Fruit fly (Drosophila melanogaster) whole organism, embryonic: ENCODE data around the gene CG33489.

Source experiments
- Abd-B ChIP-seq: fragments of 200-800 bp; sonication (Bioruptor generic); optimal IDR thresholded peaks from 2 replicates; lab custom pipeline; 2018; ENCODE audit warnings: missing biosample characterization, mild to moderate bottlenecking, missing genetic modification characterization, moderate library complexity
- Atf6 ChIP-seq: fragments of 200-800 bp; sonication (Bioruptor generic); IDR thresholded peaks from 2 replicates; pipeline ENCODE4 v1.3.6; 2022; ENCODE audit warnings: missing biosample characterization, missing genetic modification characterization
- Bdp1 ChIP-seq: fragments of 200-800 bp; sonication (Bioruptor generic); optimal IDR thresholded peaks from 3 replicates; lab custom pipeline; 2016; ENCODE audit warnings: missing biosample characterization, missing genetic modification characterization
- CG1024 ChIP-seq: fragments of 200-800 bp; sonication (Bioruptor generic); IDR thresholded peaks from 2 replicates; pipeline ENCODE4 v1.3.6; 2022; ENCODE audit warnings: missing biosample characterization, missing genetic modification characterization
- CG10274 ChIP-seq: fragments of 200-800 bp; sonication (Bioruptor generic); optimal IDR thresholded peaks from 3 replicates; lab custom pipeline; 2017; ENCODE audit warnings: missing biosample characterization, mild to moderate bottlenecking, missing genetic modification characterization
- CG13123 ChIP-seq: fragments of 200-800 bp; sonication (Bioruptor generic); optimal IDR thresholded peaks from 2 replicates; lab custom pipeline; 2016; ENCODE audit warnings: missing biosample characterization, missing genetic modification characterization
- CG13424 ChIP-seq: fragments of 200-800 bp; sonication (Bioruptor generic); optimal IDR thresholded peaks from 2 replicates; lab custom pipeline; 2019; ENCODE audit warnings: missing biosample characterization, mild to moderate bottlenecking, missing genetic modification characterization, moderate library complexity
- CG13894 ChIP-seq: fragments of 200-800 bp; sonication (Bioruptor generic); optimal IDR thresholded peaks from 3 replicates; lab custom pipeline; 2018; ENCODE audit warnings: missing biosample characterization, mild to moderate bottlenecking, missing genetic modification characterization, moderate library complexity
- CG15601 ChIP-seq: fragments of 200-800 bp; sonication (Bioruptor generic); optimal IDR thresholded peaks from 3 replicates; lab custom pipeline; 2019; ENCODE audit warnings: missing biosample characterization, mild to moderate bottlenecking, missing genetic modification characterization, moderate library complexity
- CG16863 ChIP-seq: fragments of 200-800 bp; sonication (Bioruptor generic); optimal IDR thresholded peaks from 3 replicates; lab custom pipeline; 2016; ENCODE audit warnings: missing biosample characterization, missing genetic modification characterization
- CG17359 ChIP-seq: fragments of 200-800 bp; sonication (Bioruptor generic); optimal IDR thresholded peaks from 3 replicates; lab custom pipeline; 2018; ENCODE audit warnings: missing biosample characterization, mild to moderate bottlenecking, missing genetic modification characterization, moderate library complexity
- CG17385 ChIP-seq: fragments of 200-800 bp; sonication (Bioruptor generic); optimal IDR thresholded peaks from 3 replicates; lab custom pipeline; 2018; ENCODE audit warnings: missing biosample characterization, mild to moderate bottlenecking, missing genetic modification characterization
- CG2202 ChIP-seq: fragments of 200-800 bp; sonication (Bioruptor generic); optimal IDR thresholded peaks from 2 replicates; lab custom pipeline; 2018; ENCODE audit warnings: missing biosample characterization, mild to moderate bottlenecking, missing genetic modification characterization
- CG31388 ChIP-seq: fragments of 200-800 bp; sonication (Bioruptor generic); optimal IDR thresholded peaks from 2 replicates; lab custom pipeline; 2016; ENCODE audit warnings: missing biosample characterization, missing genetic modification characterization
- CG3726 ChIP-seq: fragments of 200-800 bp; sonication (Bioruptor generic); IDR thresholded peaks from 3 replicates; pipeline ENCODE4, ENCODE4 v1.3.6; 2022; ENCODE audit warnings: missing biosample characterization, missing genetic modification characterization
- CG5180 ChIP-seq: fragments of 200-800 bp; sonication (Bioruptor generic); optimal IDR thresholded peaks from 3 replicates; lab custom pipeline; 2017; ENCODE audit warnings: missing biosample characterization, missing genetic modification characterization, mild to moderate bottlenecking, moderate library complexity, missing genetic modification reagents
- CG7357 ChIP-seq: fragments of 200-800 bp; sonication (Bioruptor generic); IDR thresholded peaks from 3 replicates; pipeline ENCODE4 v1.3.6; 2022; ENCODE audit warnings: missing biosample characterization, missing genetic modification characterization
- CG7745 ChIP-seq: fragments of 200-800 bp; sonication (Bioruptor generic); optimal IDR thresholded peaks from 2 replicates; lab custom pipeline; 2018; ENCODE audit warnings: missing biosample characterization, mild to moderate bottlenecking, missing genetic modification characterization, moderate library complexity
- CG7786 ChIP-seq: fragments of 200-800 bp; sonication (Bioruptor generic); optimal IDR thresholded peaks from 2 replicates; lab custom pipeline; 2016; ENCODE audit warnings: missing biosample characterization, missing genetic modification characterization
- Doc2 ChIP-seq: fragments of 200-800 bp; sonication (Bioruptor generic); IDR thresholded peaks from 2 replicates; pipeline ENCODE4 v1.3.6; 2022; ENCODE audit warnings: missing biosample characterization, missing genetic modification characterization
- Elba2 ChIP-seq: fragments of 200-800 bp; sonication (Bioruptor generic); optimal IDR thresholded peaks from 3 replicates; lab custom pipeline; 2016; ENCODE audit warnings: missing biosample characterization, missing genetic modification characterization
- H2.0 ChIP-seq: fragments of 200-800 bp; sonication (Bioruptor generic); IDR thresholded peaks from 2 replicates; pipeline ENCODE4 v1.3.6; 2022; ENCODE audit warnings: missing biosample characterization, missing genetic modification characterization
- HLH4C ChIP-seq: fragments of 200-800 bp; sonication (Bioruptor generic); IDR thresholded peaks from 3 replicates; pipeline ENCODE4 v1.3.6; 2022; ENCODE audit warnings: missing biosample characterization, missing genetic modification characterization; ENCODE audit not compliant: partially characterized antibody
- Hmx ChIP-seq: fragments of 200-800 bp; sonication (Bioruptor generic); optimal IDR thresholded peaks from 2 replicates; lab custom pipeline; 2016; ENCODE audit warnings: missing biosample characterization, missing genetic modification characterization
- Jarid2 ChIP-seq: fragments of 200-800 bp; sonication (Bioruptor generic); optimal IDR thresholded peaks from 3 replicates; lab custom pipeline; 2017; ENCODE audit warnings: mild to moderate bottlenecking, missing biosample characterization, missing genetic modification reagents, missing genetic modification characterization
- Poxn ChIP-seq: fragments of 200-800 bp; sonication (Bioruptor generic); IDR thresholded peaks from 2 replicates; pipeline ENCODE4 v1.3.6; 2022; ENCODE audit warnings: missing biosample characterization, missing genetic modification characterization
- Rfx ChIP-seq: fragments of 200-800 bp; sonication (Bioruptor generic); IDR thresholded peaks from 2 replicates; pipeline ENCODE4 v1.3.6; 2022; ENCODE audit warnings: missing biosample characterization, missing genetic modification characterization
- Stat92E ChIP-seq, 3 experiments: fragments of >200 bp in 2 of 3; fragments of 200-800 bp in 1 of 3; sonication (Bioruptor generic) in 1 of 3; optimal IDR thresholded peaks; 2 replicates each; lab custom pipeline; 2017 to 2019; ENCODE audit warnings: missing biosample characterization in 3 of 3, missing genetic modification characterization in 3 of 3, mild to moderate bottlenecking in 1 of 3, moderate library complexity in 1 of 3
- Usf ChIP-seq: fragments of 200-800 bp; sonication (Bioruptor generic); optimal IDR thresholded peaks from 2 replicates; lab custom pipeline; 2017; ENCODE audit warnings: missing genotype, missing biosample characterization, missing genetic modification characterization
- YL-1 ChIP-seq: fragments of 200-800 bp; sonication (Bioruptor generic); optimal IDR thresholded peaks from 3 replicates; lab custom pipeline; 2017; ENCODE audit warnings: missing biosample characterization, mild to moderate bottlenecking, missing genetic modification characterization
- ash1 ChIP-seq: fragments of 200-800 bp; sonication (Bioruptor generic); optimal IDR thresholded peaks from 2 replicates; lab custom pipeline; 2018; ENCODE audit warnings: missing biosample characterization, mild to moderate bottlenecking, missing genetic modification characterization
- bbx ChIP-seq: fragments of 200-800 bp; sonication (Bioruptor generic); IDR thresholded peaks from 2 replicates; pipeline ENCODE4 v1.3.6; 2022; ENCODE audit warnings: missing biosample characterization, missing genetic modification characterization; ENCODE audit not compliant: partially characterized antibody
- bigmax ChIP-seq: fragments of 200-800 bp; sonication (Bioruptor generic); optimal IDR thresholded peaks from 2 replicates; lab custom pipeline; 2018; ENCODE audit warnings: missing biosample characterization, mild to moderate bottlenecking, missing genetic modification characterization
- chinmo ChIP-seq: fragments of 200-800 bp; sonication (Bioruptor generic); IDR thresholded peaks from 4 replicates; pipeline ENCODE4 v1.3.6; 2022; ENCODE audit warnings: missing biosample characterization, missing genetic modification characterization; ENCODE audit not compliant: partially characterized antibody
- crc ChIP-seq: fragments of 200-800 bp; sonication (Bioruptor generic); optimal IDR thresholded peaks from 2 replicates; lab custom pipeline; 2016; ENCODE audit warnings: missing biosample characterization, missing genetic modification characterization
- cwo ChIP-seq: fragments of 200-800 bp; sonication (Bioruptor generic); optimal IDR thresholded peaks from 3 replicates; lab custom pipeline; 2017; ENCODE audit warnings: missing biosample characterization, missing genetic modification characterization, mild to moderate bottlenecking, moderate library complexity, missing genetic modification reagents
- dmrt99B ChIP-seq: fragments of 200-800 bp; sonication (Bioruptor generic); optimal IDR thresholded peaks from 2 replicates; lab custom pipeline; 2018; ENCODE audit warnings: missing biosample characterization, mild to moderate bottlenecking, missing genetic modification characterization, moderate library complexity
- emc ChIP-seq: fragments of 200-800 bp; sonication (Bioruptor generic); optimal IDR thresholded peaks from 2 replicates; lab custom pipeline; 2016; ENCODE audit warnings: missing biosample characterization, missing genetic modification characterization
- fd64A ChIP-seq: fragments of 200-800 bp; sonication (Bioruptor generic); optimal IDR thresholded peaks from 3 replicates; lab custom pipeline; 2018; ENCODE audit warnings: missing biosample characterization, mild to moderate bottlenecking, missing genetic modification characterization
- gcm2 ChIP-seq: fragments of 200-800 bp; sonication (Bioruptor generic); optimal IDR thresholded peaks from 2 replicates; lab custom pipeline; 2016; ENCODE audit warnings: missing biosample characterization, missing genetic modification characterization
- ham ChIP-seq: fragments of 200-800 bp; sonication (Bioruptor generic); IDR thresholded peaks from 2 replicates; pipeline ENCODE4 v1.3.6; 2022; ENCODE audit warnings: missing biosample characterization, missing genetic modification characterization
- hkb ChIP-seq, 2 experiments: fragments of 200-800 bp in 1 of 2; fragments of >200 bp in 1 of 2; sonication (Bioruptor generic) in 1 of 2; IDR thresholded peaks in 1 of 2; optimal IDR thresholded peaks in 1 of 2; 2 replicates each; pipeline versions ENCODE4 v1.3.6 to Lab custom; 2017 to 2022; ENCODE audit warnings: missing biosample characterization in 1 of 2, missing genetic modification characterization in 1 of 2
- jumu ChIP-seq: fragments of 200-800 bp; sonication (Bioruptor generic); optimal IDR thresholded peaks from 3 replicates; lab custom pipeline; 2016; ENCODE audit warnings: missing biosample characterization, missing genetic modification characterization
- pb ChIP-seq: fragments of 200-800 bp; sonication (Bioruptor generic); optimal IDR thresholded peaks from 3 replicates; lab custom pipeline; 2016; ENCODE audit warnings: missing biosample characterization, missing genetic modification characterization
- psq ChIP-seq: fragments of 200-800 bp; sonication (Bioruptor generic); optimal IDR thresholded peaks from 2 replicates; lab custom pipeline; 2017; ENCODE audit warnings: missing biosample characterization, missing genetic modification characterization
- tap ChIP-seq: fragments of 200-800 bp; optimal IDR thresholded peaks from 3 replicates; lab custom pipeline; 2019; ENCODE audit warnings: missing biosample characterization, mild to moderate bottlenecking, missing genetic modification characterization, moderate library complexity
- unpg ChIP-seq: fragments of 200-800 bp; sonication (Bioruptor generic); optimal IDR thresholded peaks from 3 replicates; lab custom pipeline; 2018; ENCODE audit warnings: missing biosample characterization, mild to moderate bottlenecking, missing genetic modification characterization, moderate library complexity
- yki ChIP-seq: fragments of >200 bp; optimal IDR thresholded peaks from 3 replicates; lab custom pipeline; 2018

Gene CG33489

DNA sequence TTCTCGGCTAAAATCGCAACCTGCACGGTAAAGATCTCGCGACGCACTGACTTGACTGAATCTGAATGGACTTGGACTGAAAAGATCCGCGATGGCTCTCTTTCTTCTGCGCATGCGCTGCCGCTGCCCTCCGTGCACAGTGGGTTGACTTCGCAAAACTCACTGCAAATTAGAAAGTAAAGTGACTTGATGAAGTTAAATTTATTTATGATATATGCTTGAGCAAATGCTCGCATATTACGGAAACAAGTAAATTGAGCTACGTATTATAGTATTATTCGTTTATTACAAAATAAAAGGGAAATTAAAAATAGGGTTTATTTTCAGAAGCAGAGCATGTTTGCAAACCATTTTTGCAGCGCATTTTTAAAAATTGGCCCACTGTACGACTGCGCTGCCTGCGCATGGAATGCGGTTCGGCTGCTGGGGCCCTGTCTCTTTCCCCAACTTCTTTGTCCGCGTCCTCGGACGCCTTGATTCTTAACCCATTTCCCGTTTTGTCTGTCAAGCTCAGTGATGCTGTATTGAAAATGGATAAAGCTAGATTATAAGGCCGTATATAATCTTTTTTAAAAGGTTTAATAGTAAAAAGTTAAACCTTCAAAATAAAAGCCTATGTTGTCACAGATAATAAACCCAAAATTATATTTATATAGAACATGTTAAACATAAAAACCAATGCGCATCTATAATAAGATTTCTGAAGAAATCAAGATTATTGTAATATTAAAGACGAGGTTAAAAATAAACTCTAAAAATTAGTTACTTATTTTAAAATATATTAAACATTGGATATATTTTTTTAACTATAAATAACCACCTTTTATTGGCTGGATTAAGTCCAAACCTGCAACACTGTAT, 11.1 kb upstream of the CG33489 start, which contains the start of gene rt (continued):
- no peak for TF ChIP-seq Stat92E (GFP tag; optimal IDR thresholded peaks at IDR 0.05; lab: Kevin White, UChicago)
- TF ChIP-seq psq (GFP tag; lab: Kevin White, UChicago): peak; percentile 9
- TF ChIP-seq CG31388: no peak
- no peak for TF ChIP-seq CG13894
- TF ChIP-seq YL-1: no peak
- 0 out of 4 replicates have a peak, but pooled peaks have one; percentile 29 for TF ChIP-seq chinmo (GFP tag; lab: Robert Waterston, UW)
- TF ChIP-seq Usf: peak; percentile 22
- TF ChIP-seq tap (tag; lab: Kevin White, UChicago): peak; percentile 27
- peak; percentile 71 for TF ChIP-seq unpg
- TF ChIP-seq Doc2 (GFP tag; lab: Robert Waterston, UW): no peak
- TF ChIP-seq Hmx (GFP tag; lab: Kevin White, UChicago): no peak
- TF ChIP-seq dmrt99B: peak; percentile 53
- TF ChIP-seq bbx (GFP tag; lab: Robert Waterston, UW): no peak
- TF ChIP-seq CG15601: peak; percentile 53
- peak; percentile 12 for TF ChIP-seq gcm2 (GFP tag; lab: Kevin White, UChicago)
- no peak for TF ChIP-seq Bdp1 (GFP tag; lab: Kevin White, UChicago)
- TF ChIP-seq CG5180 (GFP tag; lab: Kevin White, UChicago): no peak
- no peak for TF ChIP-seq CG13123 (GFP tag; lab: Kevin White, UChicago)
- TF ChIP-seq Poxn: no peak
- TF ChIP-seq CG17359 (tag; lab: Kevin White, UChicago): peak; percentile 31
- no peak for TF ChIP-seq pb (GFP tag; lab: Kevin White, UChicago)
- no peak for TF ChIP-seq yki (lab: Kevin White, UChicago)
- no peak for TF ChIP-seq ash1
- TF ChIP-seq CG7357 (GFP tag; lab: Robert Waterston, UW): no peak
- no peak for TF ChIP-seq CG7745 (tag; lab: Kevin White, UChicago)
- no peak for TF ChIP-seq Atf6
- TF ChIP-seq jumu (GFP tag; lab: Kevin White, UChicago): no peak
- TF ChIP-seq HLH4C: peak; percentile 38; the same call in 1 of the 3 replicates
- 0 out of 3 replicates have a peak, but pooled peaks have one; percentile 19 for TF ChIP-seq CG3726
- peak; percentile 50 for TF ChIP-seq CG17385 (GFP tag; lab: Kevin White, UChicago)
- no peak for TF ChIP-seq ham
- peak; percentile 55 for TF ChIP-seq CG2202 (tag; lab: Kevin White, UChicago)
- TF ChIP-seq CG16863: peak; percentile 38
- no peak for TF ChIP-seq Elba2 (GFP tag; lab: Kevin White, UChicago)
- no peak for TF ChIP-seq crc (GFP tag; lab: Kevin White, UChicago)
- no peak for TF ChIP-seq hkb (optimal IDR thresholded peaks at IDR 0.05; lab: Kevin White, UChicago)
- peak; percentile 70 for TF ChIP-seq hkb (GFP tag; IDR thresholded peaks at IDR 0.05; lab: Robert Waterston, UW)
- TF ChIP-seq cwo (GFP tag; lab: Kevin White, UChicago): peak; percentile 1
- TF ChIP-seq CG13424: peak; percentile 70
- TF ChIP-seq CG10274 (GFP tag; lab: Kevin White, UChicago): peak; percentile 3
- TF ChIP-seq CG7786 (GFP tag; lab: Kevin White, UChicago): no peak
- TF ChIP-seq H2.0: peak; percentile 30; the same call in 1 of the 2 replicates
- no peak for TF ChIP-seq emc (GFP tag; lab: Kevin White, UChicago)
- TF ChIP-seq Abd-B (GFP tag; lab: Kevin White, UChicago): no peak
- no peak for TF ChIP-seq bigmax (GFP tag; lab: Kevin White, UChicago)
- peak; percentile 44; the same call in 1 of the 2 replicates for TF ChIP-seq Rfx (GFP tag; lab: Robert Waterston, UW)
- no peak for TF ChIP-seq Jarid2
- TF ChIP-seq fd64A (GFP tag; lab: Kevin White, UChicago): peak; percentile 24
- 0 out of 2 replicates have a peak, but pooled peaks have one; percentile 36 for TF ChIP-seq CG1024 (GFP tag; lab: Robert Waterston, UW)
